Fruit fly (Drosophila melanogaster): Measurements from ENCODE around the gene CG17721.

DNA sequence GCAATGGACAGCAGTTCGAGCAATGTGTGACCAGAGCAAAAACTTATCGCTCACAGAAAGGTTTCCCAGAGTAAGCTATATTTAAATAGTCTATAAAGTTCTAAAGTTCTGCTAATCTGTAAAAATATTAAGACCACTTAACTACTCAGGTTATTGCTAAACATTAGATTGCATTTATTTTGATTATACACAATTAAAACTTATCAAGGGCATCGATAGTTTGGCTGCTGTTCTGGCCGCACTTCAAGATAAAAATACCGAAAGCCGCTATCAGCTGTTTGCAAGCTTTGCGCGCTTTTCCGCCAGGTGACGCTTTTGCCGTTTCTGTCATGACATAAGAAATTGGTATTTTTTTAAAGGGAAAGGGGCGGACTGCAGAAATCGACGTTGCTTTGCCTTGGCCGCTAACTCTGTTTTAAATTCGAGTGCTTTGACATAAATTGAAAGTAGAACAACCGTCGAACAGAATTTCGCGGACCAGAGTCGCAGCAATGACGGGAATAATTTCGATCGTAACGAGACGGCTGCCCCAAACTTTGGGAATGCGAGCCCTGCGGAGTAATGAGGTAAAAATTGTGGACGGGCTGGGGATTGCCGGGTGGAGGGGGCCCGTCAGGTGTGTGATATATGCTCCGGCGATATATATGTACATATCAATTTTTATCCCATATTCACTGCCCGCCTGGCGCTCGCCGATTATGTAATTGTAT is 9.2 kb downstream of the CG17721 start, which contains the start of the genes CG17734 and CG5214:
- no peak for TF ChIP-seq ci (GFP tag; IDR thresholded peaks at IDR 0.05)
- no peak; the same call in 2 of the 3 replicates for TF ChIP-seq zen2 (GFP tag; IDR thresholded peaks at IDR 0.05; ENCODE audit: partially characterized antibody)
- TF ChIP-seq CG12071 (GFP tag; optimal IDR thresholded peaks at IDR 0.05): no peak
- TF ChIP-seq Six4 (GFP tag; optimal IDR thresholded peaks at IDR 0.05): no peak
- TF ChIP-seq dan (GFP tag; IDR thresholded peaks at IDR 0.05): no peak
- TF ChIP-seq CG16779 (GFP tag; IDR thresholded peaks at IDR 0.05): no peak
- TF ChIP-seq CG9215 (GFP tag; IDR thresholded peaks at IDR 0.05): no peak
- TF ChIP-seq BtbVII (GFP tag; optimal IDR thresholded peaks at IDR 0.05): no peak
